Fruit fly (Drosophila melanogaster) whole organism, wandering third instar larva: ENCODE data around the gene Gr77a.
A peak's percentile ranks its signal among the peaks of the same experiment; 100 is the strongest.

Experiments
- Abd-B ChIP-seq: fragments of >200 bp; optimal IDR thresholded peaks from 2 replicates; lab custom pipeline; 2017; ENCODE audit warnings: missing biosample characterization, missing genetic modification characterization
- CG32264 ChIP-seq: fragments of 200-800 bp; sonication (Bioruptor generic); optimal IDR thresholded peaks from 2 replicates; lab custom pipeline; 2016; ENCODE audit warnings: missing biosample characterization, missing genetic modification characterization
- CG9705 ChIP-seq: fragments of 200-800 bp; sonication (Bioruptor generic); optimal IDR thresholded peaks from 2 replicates; lab custom pipeline; 2018; ENCODE audit warnings: missing biosample characterization, mild to moderate bottlenecking, missing genetic modification characterization
- CrebA ChIP-seq: fragments of 200-800 bp; sonication (Bioruptor generic); optimal IDR thresholded peaks from 2 replicates; lab custom pipeline; 2016; ENCODE audit warnings: missing biosample characterization, mild to moderate bottlenecking, missing genetic modification characterization, borderline replicate concordance
- Dfd ChIP-seq: fragments of >200 bp; optimal IDR thresholded peaks from 2 replicates; lab custom pipeline; 2017; ENCODE audit warnings: missing biosample characterization, missing genetic modification characterization
- Dif ChIP-seq: fragments of 200-275, 200-300 bp; sonication (Bioruptor generic); optimal IDR thresholded peaks from 2 replicates; lab custom pipeline; 2018; ENCODE audit warnings: missing biosample characterization, missing genetic modification characterization; ENCODE audit not compliant: partially characterized antibody
- GATAd ChIP-seq: sonication (Bioruptor generic); optimal IDR thresholded peaks from 2 replicates; lab custom pipeline; 2016; ENCODE audit warnings: missing biosample characterization, missing genetic modification characterization
- HLH106 ChIP-seq: fragments of 200-800 bp; optimal IDR thresholded peaks from 3 replicates; lab custom pipeline; 2019; ENCODE audit warnings: missing biosample characterization, mild to moderate bottlenecking, missing genetic modification characterization, moderate library complexity
- Hnf4 ChIP-seq: fragments of 200-800 bp; sonication (Bioruptor generic); optimal IDR thresholded peaks from 2 replicates; lab custom pipeline; 2016; ENCODE audit warnings: missing biosample characterization, mild to moderate bottlenecking, missing genetic modification characterization
- Hr78 ChIP-seq: fragments of >200 bp; optimal IDR thresholded peaks from 2 replicates; lab custom pipeline; 2017; ENCODE audit warnings: missing biosample characterization, missing genetic modification characterization
- Hr83 ChIP-seq: fragments of 200-300 bp; sonication (Bioruptor generic); optimal IDR thresholded peaks from 2 replicates; lab custom pipeline; 2016; ENCODE audit warnings: missing biosample characterization, mild to moderate bottlenecking, missing genetic modification characterization, moderate library complexity; ENCODE audit not compliant: poor library complexity, severe bottlenecking
- Jra ChIP-seq: sonication (Bioruptor generic); optimal IDR thresholded peaks from 2 replicates; lab custom pipeline; 2016; ENCODE audit warnings: missing biosample characterization, missing genetic modification characterization
- Mio ChIP-seq: sonication (Bioruptor generic); optimal IDR thresholded peaks from 2 replicates; lab custom pipeline; 2016; ENCODE audit warnings: missing biosample characterization, missing genetic modification characterization
- Myc ChIP-seq: fragments of >200 bp; optimal IDR thresholded peaks from 2 replicates; lab custom pipeline; 2017
- N ChIP-seq: fragments of >200 bp; optimal IDR thresholded peaks from 2 replicates; lab custom pipeline; 2018; ENCODE audit warnings: missing biosample characterization, missing external identifiers, missing genetic modification characterization
- OdsH ChIP-seq: fragments of 200-800 bp; sonication (Bioruptor generic); optimal IDR thresholded peaks from 2 replicates; lab custom pipeline; 2016; ENCODE audit warnings: missing biosample characterization, mild to moderate bottlenecking, missing genetic modification characterization
- Rel ChIP-seq, 2 experiments: fragments of 200-800 bp; sonication (Bioruptor generic) in 1 of 2; optimal IDR thresholded peaks; 2 replicates in 1 of 2; 3 replicates in 1 of 2; lab custom pipeline; 2016 to 2019; ENCODE audit warnings: mild to moderate bottlenecking in 2 of 2, missing biosample characterization in 2 of 2, missing genetic modification characterization in 2 of 2, moderate library complexity in 1 of 2
- Sp1 ChIP-seq: fragments of 200-800 bp; sonication (Bioruptor generic); optimal IDR thresholded peaks from 3 replicates; lab custom pipeline; 2019; ENCODE audit warnings: missing biosample characterization, mild to moderate bottlenecking, missing genetic modification characterization, moderate library complexity
- Vsx2 ChIP-seq: fragments of 200-300, 225-300 bp; sonication (Bioruptor generic); optimal IDR thresholded peaks from 2 replicates; lab custom pipeline; 2018; ENCODE audit warnings: missing biosample characterization, missing genetic modification characterization; ENCODE audit not compliant: partially characterized antibody
- br ChIP-seq: fragments of 200-800 bp; sonication (Bioruptor generic); optimal IDR thresholded peaks from 2 replicates; lab custom pipeline; 2016; ENCODE audit warnings: missing biosample characterization, missing genetic modification characterization
- brk ChIP-seq: fragments of 200-800 bp; sonication (Bioruptor generic); optimal IDR thresholded peaks from 2 replicates; lab custom pipeline; 2016; ENCODE audit warnings: missing biosample characterization, mild to moderate bottlenecking, missing genetic modification characterization
- dl ChIP-seq, 2 experiments: fragments of 175-275, 200-275 bp in 1 of 2; fragments of 200-275 bp in 1 of 2; sonication (Bioruptor generic); optimal IDR thresholded peaks; lab custom pipeline; 2018; ENCODE audit warnings: mild to moderate bottlenecking in 2 of 2, missing biosample characterization in 2 of 2, missing genetic modification characterization in 2 of 2, moderate library complexity in 2 of 2; ENCODE audit not compliant: partially characterized antibody in 2 of 2, insufficient read depth in 1 of 2
- dmrt93B ChIP-seq: fragments of 200-800 bp; sonication (Bioruptor generic); optimal IDR thresholded peaks from 2 replicates; lab custom pipeline; 2018; ENCODE audit warnings: missing biosample characterization, mild to moderate bottlenecking, missing genetic modification characterization
- dsf ChIP-seq: sonication (Bioruptor generic); optimal IDR thresholded peaks from 2 replicates; lab custom pipeline; 2016; ENCODE audit warnings: missing biosample characterization, missing genetic modification characterization, borderline replicate concordance
- ey ChIP-seq: fragments of 200-800 bp; sonication (Bioruptor generic); optimal IDR thresholded peaks from 2 replicates; lab custom pipeline; 2016; ENCODE audit warnings: missing biosample characterization, missing genetic modification characterization
- foxo ChIP-seq, 2 experiments: fragments of 200-800 bp; sonication (Bioruptor generic); optimal IDR thresholded peaks; 2 replicates in 1 of 2; 3 replicates in 1 of 2; lab custom pipeline; 2016 to 2017; ENCODE audit warnings: missing biosample characterization in 2 of 2, missing genetic modification characterization in 2 of 2
- fru ChIP-seq: fragments of 200-800 bp; sonication (Bioruptor generic); optimal IDR thresholded peaks from 3 replicates; lab custom pipeline; 2016; ENCODE audit warnings: missing biosample characterization, mild to moderate bottlenecking, missing genetic modification characterization
- h ChIP-seq: fragments of 200-800 bp; sonication (Bioruptor generic); optimal IDR thresholded peaks from 3 replicates; lab custom pipeline; 2016; ENCODE audit warnings: missing biosample characterization, mild to moderate bottlenecking, missing genetic modification characterization
- jim ChIP-seq: fragments of 175-275, 200-325 bp; sonication (Bioruptor generic); optimal IDR thresholded peaks from 2 replicates; lab custom pipeline; 2016; ENCODE audit warnings: missing biosample characterization, mild to moderate bottlenecking, missing genetic modification characterization
- lola ChIP-seq: fragments of >200 bp; optimal IDR thresholded peaks from 2 replicates; lab custom pipeline; 2017; ENCODE audit warnings: missing biosample characterization, missing genetic modification characterization
- pan ChIP-seq: fragments of >200 bp; optimal IDR thresholded peaks from 2 replicates; lab custom pipeline; 2017
- psq ChIP-seq: fragments of 200-800 bp; sonication (Bioruptor generic); optimal IDR thresholded peaks from 3 replicates; lab custom pipeline; 2017; ENCODE audit warnings: missing biosample characterization, mild to moderate bottlenecking, missing genetic modification characterization, moderate library complexity
- rgr ChIP-seq: fragments of 200-800 bp; sonication (Bioruptor generic); optimal IDR thresholded peaks from 3 replicates; lab custom pipeline; 2016; ENCODE audit warnings: missing biosample characterization, mild to moderate bottlenecking, missing genetic modification characterization
- sage ChIP-seq: fragments of 200-800 bp; sonication (Bioruptor generic); optimal IDR thresholded peaks from 2 replicates; lab custom pipeline; 2016; ENCODE audit warnings: missing biosample characterization, mild to moderate bottlenecking, missing genetic modification characterization
- sv ChIP-seq: fragments of 200-800 bp; sonication (Bioruptor generic); optimal IDR thresholded peaks from 3 replicates; lab custom pipeline; 2016; ENCODE audit warnings: missing biosample characterization, missing genetic modification characterization
- tai ChIP-seq: sonication (Bioruptor generic); optimal IDR thresholded peaks from 2 replicates; lab custom pipeline; 2016; ENCODE audit warnings: missing biosample characterization, missing genetic modification characterization
- usp ChIP-seq: fragments of >200 bp; optimal IDR thresholded peaks from 2 replicates; lab custom pipeline; 2017; ENCODE audit warnings: missing biosample characterization, missing genetic modification characterization
- woc ChIP-seq: sonication (Bioruptor generic); optimal IDR thresholded peaks from 2 replicates; lab custom pipeline; 2016; ENCODE audit warnings: missing biosample characterization, mild to moderate bottlenecking, missing genetic modification characterization

The Gr77a gene

DNA sequence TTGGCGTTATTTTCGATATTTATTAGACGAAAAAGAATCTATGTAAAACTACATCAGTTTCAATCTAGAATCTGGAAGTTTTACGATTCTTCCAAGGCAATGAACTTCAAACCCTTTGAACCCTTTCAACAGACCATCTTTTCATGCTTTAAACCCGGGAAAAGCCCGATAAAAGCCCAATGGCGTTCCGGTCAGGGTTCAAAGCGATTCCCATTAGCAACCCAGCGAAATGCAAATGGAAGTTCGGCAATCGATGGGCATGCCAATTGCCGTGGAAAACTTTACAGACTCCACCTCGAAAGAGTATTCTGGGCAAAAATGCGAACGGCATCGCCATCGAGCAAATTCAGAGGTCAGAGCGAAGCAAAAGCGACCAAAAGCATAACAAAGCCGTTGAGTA is 6.7 kb downstream of the Gr77a start:
- TF ChIP-seq jim (GFP tag; lab: Kevin White, UChicago) = no peak
- peak; percentile 24 for TF ChIP-seq woc

DNA sequence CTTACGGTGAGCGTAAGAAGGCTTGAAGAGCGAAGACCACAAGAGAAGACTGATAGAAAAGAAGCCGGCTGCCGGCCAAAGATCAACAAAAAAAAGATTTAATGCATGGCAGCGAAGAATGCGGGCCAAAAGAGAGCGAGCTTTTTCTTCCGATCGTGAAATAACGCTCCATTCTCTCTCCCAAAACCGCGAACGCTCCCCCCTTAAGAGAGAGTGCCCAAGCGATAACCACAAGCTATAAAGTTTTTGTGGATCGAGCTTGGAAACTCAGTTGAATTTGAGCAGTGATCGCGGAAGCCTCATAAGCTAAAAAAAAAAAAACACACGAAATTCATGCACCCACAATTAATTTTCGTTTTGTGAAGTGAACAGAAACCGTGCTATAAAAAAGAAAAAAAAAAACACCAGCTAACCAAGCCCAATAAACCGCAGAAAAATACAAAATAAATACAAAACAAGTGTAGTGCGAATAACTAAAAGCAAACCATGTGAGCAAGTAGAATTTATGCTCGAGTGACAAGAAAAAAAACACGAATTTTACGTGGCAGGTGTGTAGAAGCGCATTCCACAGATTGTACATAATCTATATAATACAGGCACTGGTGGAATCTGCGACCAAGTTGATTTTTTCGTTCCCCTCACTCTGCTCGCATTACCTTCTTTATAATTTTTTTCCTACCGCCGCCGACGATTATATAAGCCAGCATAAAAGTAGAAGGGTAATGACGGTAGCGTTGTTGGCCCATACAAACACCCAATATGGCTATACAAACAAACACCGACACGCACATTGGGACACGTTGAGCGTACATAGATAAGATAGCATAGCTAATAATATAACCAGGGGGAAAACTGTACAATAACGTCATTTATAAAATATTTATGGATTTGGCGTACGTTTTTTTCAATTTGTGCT is 8.6 kb downstream of the Gr77a start, which contains the start of gene CG13252:
Gene CG13252 (plus strand): TSS at position 269 of the 916 bp plus-strand sequence.
- TF ChIP-seq dsf (GFP tag; lab: Kevin White, UChicago) = no peak
- TF ChIP-seq woc = peak; percentile 24
- no peak for TF ChIP-seq ey (GFP tag; lab: Kevin White, UChicago)
- no peak for TF ChIP-seq usp (GFP tag; lab: Kevin White, UChicago)
- TF ChIP-seq OdsH (GFP tag; lab: Kevin White, UChicago) = no peak
- no peak for TF ChIP-seq Jra (GFP tag; lab: Kevin White, UChicago)
- peak; percentile 71 for TF ChIP-seq CrebA
- no peak for TF ChIP-seq lola (GFP tag; lab: Kevin White, UChicago)
- TF ChIP-seq rgr (GFP tag; lab: Kevin White, UChicago) = no peak
- TF ChIP-seq h (GFP tag; lab: Kevin White, UChicago) = no peak
- TF ChIP-seq sv (GFP tag; lab: Kevin White, UChicago) = no peak
- TF ChIP-seq Sp1 (GFP tag; lab: Kevin White, UChicago) = peak; percentile 8
- no peak for TF ChIP-seq Hnf4 (GFP tag; lab: Kevin White, UChicago)
- TF ChIP-seq Dif = peak; percentile 64
- no peak for TF ChIP-seq jim (GFP tag; lab: Kevin White, UChicago)
- TF ChIP-seq sage (GFP tag; lab: Kevin White, UChicago) = peak; percentile 71
- peak; percentile 16 for TF ChIP-seq Vsx2 (GFP tag; lab: Kevin White, UChicago)
- TF ChIP-seq Abd-B (GFP tag; lab: Kevin White, UChicago) = no peak
- no peak for TF ChIP-seq HLH106 (tag; lab: Kevin White, UChicago)
- TF ChIP-seq Rel (GFP tag; optimal IDR thresholded peaks at IDR 0.05; lab: Kevin White, UChicago) = peak; percentile 40
- TF ChIP-seq Rel (tag; optimal IDR thresholded peaks at IDR 0.05; lab: Kevin White, UChicago) = no peak
- TF ChIP-seq Hr83 (GFP tag; lab: Kevin White, UChicago) = peak; percentile 49
- no peak for TF ChIP-seq psq (GFP tag; lab: Kevin White, UChicago)
- no peak for TF ChIP-seq CG9705 (GFP tag; lab: Kevin White, UChicago)
- peak; percentile 69 for TF ChIP-seq brk (GFP tag; lab: Kevin White, UChicago)
- no peak for TF ChIP-seq br (GFP tag; lab: Kevin White, UChicago)
- TF ChIP-seq Dfd (GFP tag; lab: Kevin White, UChicago) = no peak
- TF ChIP-seq Mio (GFP tag; lab: Kevin White, UChicago) = no peak
- no peak for TF ChIP-seq Myc
- TF ChIP-seq CG32264 (GFP tag; lab: Kevin White, UChicago) = no peak
- TF ChIP-seq N (GFP tag; lab: Kevin White, UChicago) = no peak
- no peak for TF ChIP-seq Hr78 (GFP tag; lab: Kevin White, UChicago)
- no peak for TF ChIP-seq pan (lab: Kevin White, UChicago)
- TF ChIP-seq dl (GFP tag; optimal IDR thresholded peaks at IDR 0.05; lab: Kevin White, UChicago; ENCODE audit: insufficient read depth in 1 of 2, partially characterized antibody in 2 of 2) = peak; percentile 9 to 61
- TF ChIP-seq dmrt93B = no peak
- peak in 1 of 2 experiments; percentile 1 for TF ChIP-seq foxo (GFP tag; optimal IDR thresholded peaks at IDR 0.05; lab: Kevin White, UChicago)
- TF ChIP-seq fru (GFP tag; lab: Kevin White, UChicago) = peak; percentile 23
- TF ChIP-seq GATAd (GFP tag; lab: Kevin White, UChicago) = no peak
- TF ChIP-seq tai = peak; percentile 3
